Worm (Caenorhabditis elegans): ENCODE results near the gene ZK470.2.

ZK470.2 gene

ce11 chrX:4146798-4147543, 12.0 kb downstream of the ZK470.2 start:
- TF ChIP-seq ztf-22 (GFP tag; optimal IDR thresholded peaks at IDR 0.05) (no peak), lin-40 (tag; optimal IDR thresholded peaks at IDR 0.05) (no peak), nhr-27 (tag; optimal IDR thresholded peaks at IDR 0.05) (no peak), Y53G8AR.9 (GFP tag; conservative IDR thresholded peaks at IDR 0.05) (peak; percentile 7; the same call in 1 of the 2 replicates), Y53F4B.3 (GFP tag; IDR thresholded peaks at IDR 0.05) (no peak), nhr-80 (tag; optimal IDR thresholded peaks at IDR 0.05) (no peak), die-1 (tag; optimal IDR thresholded peaks at IDR 0.05) (no peak), lag-1 (GFP tag; IDR thresholded peaks at IDR 0.05) (no peak), C17E4.6 (GFP tag; IDR thresholded peaks at IDR 0.05) (no peak), tbx-9 (tag; optimal IDR thresholded peaks at IDR 0.05; ENCODE audit: borderline replicate concordance) (no peak), gei-17 (GFP tag; optimal IDR thresholded peaks at IDR 0.05) (no peak), ceh-100 (GFP tag; IDR thresholded peaks at IDR 0.05) (peak; percentile 12; the same call in 1 of the 2 replicates), lin-54 (GFP tag; optimal IDR thresholded peaks at IDR 0.05) (no peak), aptf-3 (GFP tag; IDR thresholded peaks at IDR 0.05) (no peak), ama-1 (optimal IDR thresholded peaks at IDR 0.05) (peak; percentile 71), ama-1 (GFP tag; optimal IDR thresholded peaks at IDR 0.05) (peak in 1 of 2 experiments; percentile 36), B0336.3 (GFP tag; IDR thresholded peaks at IDR 0.05) (peak; percentile 4; the same call in 1 of the 2 replicates), lin-35 (GFP tag; optimal IDR thresholded peaks at IDR 0.05) (peak in 1 of 3 experiments; percentile 8), atf-7 (tag; optimal IDR thresholded peaks at IDR 0.05) (no peak)

- TF ChIP-seq hsf-1 (GFP tag; IDR thresholded peaks at IDR 0.05) (no peak), F10E7.11 (tag; optimal IDR thresholded peaks at IDR 0.05) (peak; percentile 50), ets-4 (GFP tag; optimal IDR thresholded peaks at IDR 0.05) (no peak), athp-1 (tag; optimal IDR thresholded peaks at IDR 0.05) (peak; percentile 75), dox-1 (GFP tag; IDR thresholded peaks at IDR 0.05) (peak; percentile 53), ceh-27 (GFP tag; optimal IDR thresholded peaks at IDR 0.05) (no peak), bed-1 (GFP tag; IDR thresholded peaks at IDR 0.05) (no peak), sdz-38 (tag; optimal IDR thresholded peaks at IDR 0.05) (no peak), madf-10 (tag; optimal IDR thresholded peaks at IDR 0.05) (peak; percentile 73), zim-3 (tag; optimal IDR thresholded peaks at IDR 0.05) (peak; percentile 71), B0336.3 (GFP tag; IDR thresholded peaks at IDR 0.05) (peak; percentile 60), tbx-9 (tag; optimal IDR thresholded peaks at IDR 0.05; ENCODE audit: borderline replicate concordance) (peak; percentile 23), nfyb-1 (GFP tag; IDR thresholded peaks at IDR 0.05) (peak; percentile 81), F57C9.4 (tag; optimal IDR thresholded peaks at IDR 0.05) (peak; percentile 56), chd-7 (tag; optimal IDR thresholded peaks at IDR 0.05) (peak; percentile 48), repo-1 (tag; optimal IDR thresholded peaks at IDR 0.05) (peak; percentile 69), rpc-1 (optimal IDR thresholded peaks at IDR 0.05) (no peak), rpc-1 (tag; optimal IDR thresholded peaks at IDR 0.05) (no peak), snpc-4 (GFP tag; optimal IDR thresholded peaks at IDR 0.05) (no peak), snpc-4 (tag; optimal IDR thresholded peaks at IDR 0.05) (peak in 2 of 4 experiments; percentile 22 to 42), let-526 (GFP tag; IDR thresholded peaks at IDR 0.05) (0 out of 2 replicates have a peak, but pooled peaks have one; percentile 4), tlf-1 (GFP tag; optimal IDR thresholded peaks at IDR 0.05) (peak; percentile 25), lin-40 (tag; optimal IDR thresholded peaks at IDR 0.05) (peak; percentile 55), F39B2.1 (GFP tag; IDR thresholded peaks at IDR 0.05) (peak; percentile 43), hlh-12 (tag; optimal IDR thresholded peaks at IDR 0.05) (no peak), gei-17 (GFP tag; optimal IDR thresholded peaks at IDR 0.05) (peak; percentile 26), K12H6.12 (tag; optimal IDR thresholded peaks at IDR 0.05) (peak; percentile 35), madf-8 (GFP tag; conservative IDR thresholded peaks at IDR 0.05) (no peak), nfya-2 (GFP tag; IDR thresholded peaks at IDR 0.05) (peak; percentile 59; the same call in 1 of the 2 replicates), somi-1 (GFP tag; optimal IDR thresholded peaks at IDR 0.05) (peak; percentile 11), pbrm-1 (GFP tag; IDR thresholded peaks at IDR 0.05) (peak; percentile 74; the same call in 1 of the 2 replicates), ceh-100 (GFP tag; IDR thresholded peaks at IDR 0.05) (no peak; the same call in 1 of the 2 replicates)
Measured at ce11 chrX:4147600-4148448, 12.9 kb downstream of the ZK470.2 start.

All from whole organism, young adult.